Worm (Caenorhabditis elegans): ENCODE data around the gene C55C3.7.

Gene C55C3.7

DNA sequence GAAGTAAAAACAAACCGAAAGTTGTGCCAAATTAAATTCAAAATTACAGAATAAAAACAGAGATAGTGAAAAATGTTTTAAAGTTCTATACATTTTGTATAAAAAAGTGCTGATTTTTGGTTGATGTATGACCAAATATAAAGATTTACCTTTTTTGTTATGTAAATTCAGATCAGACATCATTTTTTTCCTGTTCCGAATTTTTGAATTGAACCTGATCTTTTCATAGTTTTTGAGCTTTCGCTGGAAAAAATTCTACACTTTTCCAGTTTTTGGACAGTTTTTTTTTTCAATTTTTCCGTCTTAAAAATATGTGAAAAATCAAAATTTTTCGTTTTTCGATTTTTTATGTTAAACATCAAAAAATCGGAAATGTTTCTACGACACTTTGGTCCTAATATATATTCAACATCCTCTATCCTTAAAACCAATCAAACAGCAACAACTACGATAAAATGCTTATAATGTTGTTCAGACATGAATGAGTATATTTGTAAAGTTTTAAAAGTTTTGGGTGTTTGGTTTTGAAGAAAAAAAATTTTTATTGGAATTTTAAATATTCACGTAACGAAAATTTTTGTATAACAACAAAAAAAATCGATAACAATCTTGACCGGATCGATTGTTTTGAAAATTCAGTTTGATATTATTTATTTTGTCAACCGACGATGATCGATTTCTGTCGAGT lies at the start of gene C55C3.7, which contains the start of gene C55C3.6:
C55C3.7 (minus strand) TSS at position 101 of the 688 bp plus-strand sequence.
C55C3.6 (plus strand) TSS at position 638 of the 688 bp plus-strand sequence.
- TF ChIP-seq ceh-16 (tag; optimal IDR thresholded peaks at IDR 0.05) (no peak), ztf-4 (tag; optimal IDR thresholded peaks at IDR 0.05) (no peak), jun-1 (tag; optimal IDR thresholded peaks at IDR 0.05) (no peak), fos-1 (tag; optimal IDR thresholded peaks at IDR 0.05) (no peak), fkh-10 (GFP tag; optimal IDR thresholded peaks at IDR 0.05) (no peak), nhr-23 (tag; optimal IDR thresholded peaks at IDR 0.05) (no peak), egl-27 (tag; optimal IDR thresholded peaks at IDR 0.05) (no peak), nhr-25 (tag; optimal IDR thresholded peaks at IDR 0.05) (no peak), daf-12 (tag; optimal IDR thresholded peaks at IDR 0.05) (no peak), nhr-67 (tag; optimal IDR thresholded peaks at IDR 0.05) (no peak), tbx-2 (tag; optimal IDR thresholded peaks at IDR 0.05) (no peak)

DNA sequence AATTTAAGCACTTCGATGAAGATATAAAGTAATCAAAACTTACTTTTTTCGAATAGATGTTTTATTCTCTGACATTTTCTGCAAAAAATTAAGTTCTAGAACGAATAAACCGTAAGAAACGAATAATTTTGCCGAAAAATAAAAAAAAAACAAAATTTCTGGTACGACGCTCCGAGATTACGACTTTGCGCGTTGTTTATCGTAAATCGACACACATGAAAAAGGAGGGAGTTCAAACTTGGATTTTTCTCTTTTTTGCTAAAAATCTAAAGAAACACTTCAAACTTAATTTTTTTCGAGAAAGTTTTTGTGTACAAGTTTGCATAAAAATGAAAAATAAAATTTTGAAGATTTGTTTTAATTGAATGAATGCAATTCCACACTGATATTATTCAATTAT lies 49.1 kb upstream of the C55C3.7 start, which contains the start of gene H35B03.2:
H35B03.2 (minus strand) TSS at position 78 of the 400 bp plus-strand sequence.
- peak; percentile 80 for TF ChIP-seq pha-4 (tag; optimal IDR thresholded peaks at IDR 0.05)
- peak; percentile 71 for TF ChIP-seq skn-1 (tag; optimal IDR thresholded peaks at IDR 0.05)
- no peak for TF ChIP-seq ceh-9 (tag; optimal IDR thresholded peaks at IDR 0.05)
- peak; percentile 3 for TF ChIP-seq elt-2 (tag; optimal IDR thresholded peaks at IDR 0.05)
- TF ChIP-seq nhr-12 (tag; optimal IDR thresholded peaks at IDR 0.05), result no peak
- peak; percentile 86 for TF ChIP-seq lin-15B (tag; optimal IDR thresholded peaks at IDR 0.05)
- TF ChIP-seq ztf-4 (tag; optimal IDR thresholded peaks at IDR 0.05), result no peak
- TF ChIP-seq fkh-2 (tag; optimal IDR thresholded peaks at IDR 0.05), result no peak
- TF ChIP-seq jun-1 (tag; optimal IDR thresholded peaks at IDR 0.05), result peak; percentile 18
- TF ChIP-seq ceh-28 (tag; optimal IDR thresholded peaks at IDR 0.05), result peak; percentile 2
- no peak for TF ChIP-seq daf-12 (tag; optimal IDR thresholded peaks at IDR 0.05)
- TF ChIP-seq fos-1 (tag; optimal IDR thresholded peaks at IDR 0.05), result no peak
- TF ChIP-seq unc-39 (tag; optimal IDR thresholded peaks at IDR 0.05), result no peak
- no peak for TF ChIP-seq ZK546.5 (tag; optimal IDR thresholded peaks at IDR 0.05)
- TF ChIP-seq elt-1 (tag; optimal IDR thresholded peaks at IDR 0.05), result no peak
- peak; percentile 22 for TF ChIP-seq fkh-10 (GFP tag; optimal IDR thresholded peaks at IDR 0.05)
- TF ChIP-seq mml-1 (tag; optimal IDR thresholded peaks at IDR 0.05), result no peak
- peak; percentile 98 for TF ChIP-seq R02D3.7 (tag; optimal IDR thresholded peaks at IDR 0.05)
- no peak for TF ChIP-seq ztf-11 (tag; optimal IDR thresholded peaks at IDR 0.05)
- TF ChIP-seq lin-39 (tag; optimal IDR thresholded peaks at IDR 0.05), result no peak
- TF ChIP-seq nfya-1 (tag; optimal IDR thresholded peaks at IDR 0.05; ENCODE audit: insufficient read depth), result peak; percentile 83
- TF ChIP-seq tbx-2 (tag; optimal IDR thresholded peaks at IDR 0.05), result no peak
- peak; percentile 18 for TF ChIP-seq nhr-25 (tag; optimal IDR thresholded peaks at IDR 0.05)
- TF ChIP-seq nhr-43 (tag; optimal IDR thresholded peaks at IDR 0.05; ENCODE audit: poor library complexity, severe bottlenecking), result no peak
- TF ChIP-seq snpc-4 (tag; optimal IDR thresholded peaks at IDR 0.05), result peak; percentile 58
- no peak for TF ChIP-seq nhr-23 (tag; optimal IDR thresholded peaks at IDR 0.05)
- TF ChIP-seq lsy-12 (tag; optimal IDR thresholded peaks at IDR 0.05), result no peak
- peak; percentile 23 for TF ChIP-seq hmg-11 (tag; optimal IDR thresholded peaks at IDR 0.05)

DNA sequence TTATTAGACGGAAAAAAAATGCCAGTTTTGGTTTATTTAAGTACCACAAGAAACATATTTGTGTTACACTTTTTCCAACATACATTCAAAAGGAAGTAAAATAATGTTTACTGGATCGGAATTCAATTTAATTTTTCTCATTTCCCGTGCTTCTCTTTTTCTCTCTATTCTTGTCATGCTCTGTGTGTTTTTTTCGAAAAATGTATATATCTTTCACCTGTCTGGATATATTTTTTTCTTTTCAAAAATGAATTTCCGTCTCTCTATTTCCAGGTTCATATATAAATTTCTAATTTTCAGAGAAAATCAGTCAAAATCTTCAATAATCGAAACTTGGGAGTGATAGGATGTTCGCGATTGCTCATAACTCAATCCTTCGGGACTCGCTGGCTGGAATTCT lies 42.9 kb upstream of the C55C3.7 start, which contains the start of gene H35B03.1:
H35B03.1 (plus strand) TSS at position 301 of the 400 bp plus-strand sequence.
- TF ChIP-seq daf-12 (tag; optimal IDR thresholded peaks at IDR 0.05), result no peak
- no peak for TF ChIP-seq ceh-16 (tag; optimal IDR thresholded peaks at IDR 0.05)
- no peak for TF ChIP-seq mdl-1 (tag; optimal IDR thresholded peaks at IDR 0.05)
- TF ChIP-seq ZK546.5 (tag; optimal IDR thresholded peaks at IDR 0.05), result no peak
- TF ChIP-seq ama-1 (optimal IDR thresholded peaks at IDR 0.05), result no peak
- TF ChIP-seq elt-2 (tag; optimal IDR thresholded peaks at IDR 0.05), result no peak
- no peak for TF ChIP-seq jun-1 (tag; optimal IDR thresholded peaks at IDR 0.05)
- TF ChIP-seq fkh-2 (tag; optimal IDR thresholded peaks at IDR 0.05), result no peak
- no peak for TF ChIP-seq pqm-1 (tag; optimal IDR thresholded peaks at IDR 0.05)
- no peak for TF ChIP-seq ceh-9 (tag; optimal IDR thresholded peaks at IDR 0.05)
- no peak for TF ChIP-seq lin-15B (tag; optimal IDR thresholded peaks at IDR 0.05)
- TF ChIP-seq nhr-23 (tag; optimal IDR thresholded peaks at IDR 0.05), result no peak
- TF ChIP-seq unc-62 (GFP tag; optimal IDR thresholded peaks at IDR 0.05), result no peak
- TF ChIP-seq tbx-2 (tag; optimal IDR thresholded peaks at IDR 0.05), result no peak
- TF ChIP-seq ceh-28 (tag; optimal IDR thresholded peaks at IDR 0.05), result no peak

DNA sequence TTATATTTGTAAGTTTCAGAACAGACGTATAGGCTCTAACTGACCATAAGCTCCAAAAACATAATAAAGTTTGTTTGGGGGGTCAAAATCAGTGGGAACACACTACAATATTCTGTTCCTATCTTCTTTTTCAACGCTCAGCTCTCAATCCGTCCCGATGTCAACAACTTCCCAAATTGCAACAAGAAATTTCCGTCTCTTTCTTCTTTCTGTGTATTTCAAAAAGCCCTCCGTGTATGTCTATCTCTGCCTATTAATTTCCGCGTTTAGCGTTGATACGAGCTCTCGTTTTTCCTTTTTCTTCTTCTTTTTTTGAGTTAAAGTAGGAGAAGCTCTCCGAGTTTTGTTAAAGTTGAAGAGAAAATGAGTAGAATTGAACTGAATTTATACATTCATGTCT lies 41.2 kb upstream of the C55C3.7 start:
- no peak for TF ChIP-seq unc-62 (GFP tag; optimal IDR thresholded peaks at IDR 0.05)
- TF ChIP-seq nhr-43 (tag; optimal IDR thresholded peaks at IDR 0.05; ENCODE audit: poor library complexity, severe bottlenecking), result no peak
- TF ChIP-seq fkh-10 (GFP tag; optimal IDR thresholded peaks at IDR 0.05), result peak; percentile 82
- no peak for TF ChIP-seq elt-1 (tag; optimal IDR thresholded peaks at IDR 0.05)
- TF ChIP-seq mml-1 (tag; optimal IDR thresholded peaks at IDR 0.05), result no peak
- TF ChIP-seq nhr-237 (tag; optimal IDR thresholded peaks at IDR 0.05), result no peak
- TF ChIP-seq mdl-1 (tag; optimal IDR thresholded peaks at IDR 0.05), result no peak

Measured in whole organism, L3 larva.